Fruit fly (Drosophila melanogaster) whole organism, wandering third instar larva: Measurements from ENCODE around the gene CG13920.
A peak's percentile ranks its signal among the peaks of the same experiment; 100 is the strongest.

ENCODE experiments used
- Abd-B ChIP-seq: fragments of >200 bp; optimal IDR thresholded peaks from 2 replicates; lab custom pipeline; 2017; ENCODE audit warnings: missing biosample characterization, missing genetic modification characterization
- CG32264 ChIP-seq: fragments of 200-800 bp; sonication (Bioruptor generic); optimal IDR thresholded peaks from 2 replicates; lab custom pipeline; 2016; ENCODE audit warnings: missing biosample characterization, missing genetic modification characterization
- CG9705 ChIP-seq: fragments of 200-800 bp; sonication (Bioruptor generic); optimal IDR thresholded peaks from 2 replicates; lab custom pipeline; 2018; ENCODE audit warnings: missing biosample characterization, mild to moderate bottlenecking, missing genetic modification characterization
- CrebA ChIP-seq: fragments of 200-800 bp; sonication (Bioruptor generic); optimal IDR thresholded peaks from 2 replicates; lab custom pipeline; 2016; ENCODE audit warnings: missing biosample characterization, mild to moderate bottlenecking, missing genetic modification characterization, borderline replicate concordance
- Dif ChIP-seq: fragments of 200-275, 200-300 bp; sonication (Bioruptor generic); optimal IDR thresholded peaks from 2 replicates; lab custom pipeline; 2018; ENCODE audit warnings: missing biosample characterization, missing genetic modification characterization; ENCODE audit not compliant: partially characterized antibody
- GATAd ChIP-seq: sonication (Bioruptor generic); optimal IDR thresholded peaks from 2 replicates; lab custom pipeline; 2016; ENCODE audit warnings: missing biosample characterization, missing genetic modification characterization
- HLH106 ChIP-seq: fragments of 200-800 bp; optimal IDR thresholded peaks from 3 replicates; lab custom pipeline; 2019; ENCODE audit warnings: missing biosample characterization, mild to moderate bottlenecking, missing genetic modification characterization, moderate library complexity
- Hnf4 ChIP-seq: fragments of 200-800 bp; sonication (Bioruptor generic); optimal IDR thresholded peaks from 2 replicates; lab custom pipeline; 2016; ENCODE audit warnings: missing biosample characterization, mild to moderate bottlenecking, missing genetic modification characterization
- Hr78 ChIP-seq: fragments of >200 bp; optimal IDR thresholded peaks from 2 replicates; lab custom pipeline; 2017; ENCODE audit warnings: missing biosample characterization, missing genetic modification characterization
- Hr83 ChIP-seq: fragments of 200-300 bp; sonication (Bioruptor generic); optimal IDR thresholded peaks from 2 replicates; lab custom pipeline; 2016; ENCODE audit warnings: missing biosample characterization, mild to moderate bottlenecking, missing genetic modification characterization, moderate library complexity; ENCODE audit not compliant: poor library complexity, severe bottlenecking
- Jra ChIP-seq: sonication (Bioruptor generic); optimal IDR thresholded peaks from 2 replicates; lab custom pipeline; 2016; ENCODE audit warnings: missing biosample characterization, missing genetic modification characterization
- Mio ChIP-seq: sonication (Bioruptor generic); optimal IDR thresholded peaks from 2 replicates; lab custom pipeline; 2016; ENCODE audit warnings: missing biosample characterization, missing genetic modification characterization
- Myc ChIP-seq: fragments of >200 bp; optimal IDR thresholded peaks from 2 replicates; lab custom pipeline; 2017
- N ChIP-seq: fragments of >200 bp; optimal IDR thresholded peaks from 2 replicates; lab custom pipeline; 2018; ENCODE audit warnings: missing biosample characterization, missing external identifiers, missing genetic modification characterization
- OdsH ChIP-seq: fragments of 200-800 bp; sonication (Bioruptor generic); optimal IDR thresholded peaks from 2 replicates; lab custom pipeline; 2016; ENCODE audit warnings: missing biosample characterization, mild to moderate bottlenecking, missing genetic modification characterization
- Rel ChIP-seq, 2 experiments: fragments of 200-800 bp; sonication (Bioruptor generic) in 1 of 2; optimal IDR thresholded peaks; 2 replicates in 1 of 2; 3 replicates in 1 of 2; lab custom pipeline; 2016 to 2019; ENCODE audit warnings: mild to moderate bottlenecking in 2 of 2, missing biosample characterization in 2 of 2, missing genetic modification characterization in 2 of 2, moderate library complexity in 1 of 2
- Vsx2 ChIP-seq: fragments of 200-300, 225-300 bp; sonication (Bioruptor generic); optimal IDR thresholded peaks from 2 replicates; lab custom pipeline; 2018; ENCODE audit warnings: missing biosample characterization, missing genetic modification characterization; ENCODE audit not compliant: partially characterized antibody
- brk ChIP-seq: fragments of 200-800 bp; sonication (Bioruptor generic); optimal IDR thresholded peaks from 2 replicates; lab custom pipeline; 2016; ENCODE audit warnings: missing biosample characterization, mild to moderate bottlenecking, missing genetic modification characterization
- dl ChIP-seq, 2 experiments: fragments of 175-275, 200-275 bp in 1 of 2; fragments of 200-275 bp in 1 of 2; sonication (Bioruptor generic); optimal IDR thresholded peaks; lab custom pipeline; 2018; ENCODE audit warnings: mild to moderate bottlenecking in 2 of 2, missing biosample characterization in 2 of 2, missing genetic modification characterization in 2 of 2, moderate library complexity in 2 of 2; ENCODE audit not compliant: partially characterized antibody in 2 of 2, insufficient read depth in 1 of 2
- dmrt93B ChIP-seq: fragments of 200-800 bp; sonication (Bioruptor generic); optimal IDR thresholded peaks from 2 replicates; lab custom pipeline; 2018; ENCODE audit warnings: missing biosample characterization, mild to moderate bottlenecking, missing genetic modification characterization
- dsf ChIP-seq: sonication (Bioruptor generic); optimal IDR thresholded peaks from 2 replicates; lab custom pipeline; 2016; ENCODE audit warnings: missing biosample characterization, missing genetic modification characterization, borderline replicate concordance
- ey ChIP-seq: fragments of 200-800 bp; sonication (Bioruptor generic); optimal IDR thresholded peaks from 2 replicates; lab custom pipeline; 2016; ENCODE audit warnings: missing biosample characterization, missing genetic modification characterization
- foxo ChIP-seq, 2 experiments: fragments of 200-800 bp; sonication (Bioruptor generic); optimal IDR thresholded peaks; 2 replicates in 1 of 2; 3 replicates in 1 of 2; lab custom pipeline; 2016 to 2017; ENCODE audit warnings: missing biosample characterization in 2 of 2, missing genetic modification characterization in 2 of 2
- fru ChIP-seq: fragments of 200-800 bp; sonication (Bioruptor generic); optimal IDR thresholded peaks from 3 replicates; lab custom pipeline; 2016; ENCODE audit warnings: missing biosample characterization, mild to moderate bottlenecking, missing genetic modification characterization
- h ChIP-seq: fragments of 200-800 bp; sonication (Bioruptor generic); optimal IDR thresholded peaks from 3 replicates; lab custom pipeline; 2016; ENCODE audit warnings: missing biosample characterization, mild to moderate bottlenecking, missing genetic modification characterization
- jim ChIP-seq: fragments of 175-275, 200-325 bp; sonication (Bioruptor generic); optimal IDR thresholded peaks from 2 replicates; lab custom pipeline; 2016; ENCODE audit warnings: missing biosample characterization, mild to moderate bottlenecking, missing genetic modification characterization
- lola ChIP-seq: fragments of >200 bp; optimal IDR thresholded peaks from 2 replicates; lab custom pipeline; 2017; ENCODE audit warnings: missing biosample characterization, missing genetic modification characterization
- pan ChIP-seq: fragments of >200 bp; optimal IDR thresholded peaks from 2 replicates; lab custom pipeline; 2017
- psq ChIP-seq: fragments of 200-800 bp; sonication (Bioruptor generic); optimal IDR thresholded peaks from 3 replicates; lab custom pipeline; 2017; ENCODE audit warnings: missing biosample characterization, mild to moderate bottlenecking, missing genetic modification characterization, moderate library complexity
- rgr ChIP-seq: fragments of 200-800 bp; sonication (Bioruptor generic); optimal IDR thresholded peaks from 3 replicates; lab custom pipeline; 2016; ENCODE audit warnings: missing biosample characterization, mild to moderate bottlenecking, missing genetic modification characterization
- sage ChIP-seq: fragments of 200-800 bp; sonication (Bioruptor generic); optimal IDR thresholded peaks from 2 replicates; lab custom pipeline; 2016; ENCODE audit warnings: missing biosample characterization, mild to moderate bottlenecking, missing genetic modification characterization
- tai ChIP-seq: sonication (Bioruptor generic); optimal IDR thresholded peaks from 2 replicates; lab custom pipeline; 2016; ENCODE audit warnings: missing biosample characterization, missing genetic modification characterization
- usp ChIP-seq: fragments of >200 bp; optimal IDR thresholded peaks from 2 replicates; lab custom pipeline; 2017; ENCODE audit warnings: missing biosample characterization, missing genetic modification characterization
- woc ChIP-seq: sonication (Bioruptor generic); optimal IDR thresholded peaks from 2 replicates; lab custom pipeline; 2016; ENCODE audit warnings: missing biosample characterization, mild to moderate bottlenecking, missing genetic modification characterization

Gene CG13920

dm6 chr3L:1663531-1663930 is 14.8 kb downstream of the CG13920 start:
- TF ChIP-seq Dif (GFP tag; lab: Kevin White, UChicago): peak; percentile 31
- no peak for TF ChIP-seq HLH106 (tag; lab: Kevin White, UChicago)
- TF ChIP-seq ey (GFP tag; lab: Kevin White, UChicago): no peak
- no peak for TF ChIP-seq h
- TF ChIP-seq brk (GFP tag; lab: Kevin White, UChicago): no peak
- TF ChIP-seq Hr83 (GFP tag; lab: Kevin White, UChicago): no peak
- no peak for TF ChIP-seq Mio (GFP tag; lab: Kevin White, UChicago)
- TF ChIP-seq Jra (GFP tag; lab: Kevin White, UChicago): no peak

- no peak for TF ChIP-seq sage
- no peak for TF ChIP-seq Hnf4 (GFP tag; lab: Kevin White, UChicago)
- TF ChIP-seq Hr78: no peak
- TF ChIP-seq Hr83 (GFP tag; lab: Kevin White, UChicago): no peak
- TF ChIP-seq jim (GFP tag; lab: Kevin White, UChicago): no peak
- no peak for TF ChIP-seq tai (GFP tag; lab: Kevin White, UChicago)
- TF ChIP-seq HLH106 (tag; lab: Kevin White, UChicago): no peak
- no peak for TF ChIP-seq woc
- no peak for TF ChIP-seq foxo (GFP tag; optimal IDR thresholded peaks at IDR 0.05; lab: Kevin White, UChicago)
- no peak for TF ChIP-seq GATAd (GFP tag; lab: Kevin White, UChicago)
- TF ChIP-seq CG9705 (GFP tag; lab: Kevin White, UChicago): no peak
- TF ChIP-seq fru (GFP tag; lab: Kevin White, UChicago): no peak
Observed at dm6 chr3L:1664205-1664604, 15.5 kb downstream of the CG13920 start.

dm6 chr3L:1664876-1665275 is 16.1 kb downstream of the CG13920 start, which contains the start of the genes Srrm234 and CG7974:
TSS of gene Srrm234 (minus strand) at chr3L:1665064.
TSS of gene CG7974 (plus strand) at chr3L:1665138.
- peak; percentile 1 for TF ChIP-seq sage
- no peak for TF ChIP-seq Dif (GFP tag; lab: Kevin White, UChicago)
- TF ChIP-seq Mio (GFP tag; lab: Kevin White, UChicago): no peak
- no peak for TF ChIP-seq GATAd (GFP tag; lab: Kevin White, UChicago)
- TF ChIP-seq CG32264: no peak
- no peak for TF ChIP-seq Rel (GFP tag; optimal IDR thresholded peaks at IDR 0.05; lab: Kevin White, UChicago)
- no peak for TF ChIP-seq Rel (tag; optimal IDR thresholded peaks at IDR 0.05; lab: Kevin White, UChicago)
- TF ChIP-seq Vsx2: no peak

- TF ChIP-seq sage (no peak), dsf (GFP tag; lab: Kevin White, UChicago) (no peak), dl (GFP tag; optimal IDR thresholded peaks at IDR 0.05; lab: Kevin White, UChicago; ENCODE audit: insufficient read depth in 1 of 2, partially characterized antibody in 2 of 2) (no peak), tai (GFP tag; lab: Kevin White, UChicago) (no peak), h (no peak), CrebA (GFP tag; lab: Kevin White, UChicago) (no peak), psq (GFP tag; lab: Kevin White, UChicago) (no peak), CG9705 (GFP tag; lab: Kevin White, UChicago) (no peak), GATAd (GFP tag; lab: Kevin White, UChicago) (no peak)
Observed at dm6 chr3L:1665544-1665943, 16.8 kb downstream of the CG13920 start.

dm6 chr3L:1667423-1667822 is 18.7 kb downstream of the CG13920 start:
- TF ChIP-seq psq (GFP tag; lab: Kevin White, UChicago): no peak
- TF ChIP-seq CG9705 (GFP tag; lab: Kevin White, UChicago): no peak
- TF ChIP-seq usp (GFP tag; lab: Kevin White, UChicago): no peak

- no peak for TF ChIP-seq Hr78
- TF ChIP-seq sage: peak; percentile 6
- no peak for TF ChIP-seq Abd-B (GFP tag; lab: Kevin White, UChicago)
- TF ChIP-seq dmrt93B (GFP tag; lab: Kevin White, UChicago): peak; percentile 96
- TF ChIP-seq pan (lab: Kevin White, UChicago): no peak
- TF ChIP-seq HLH106 (tag; lab: Kevin White, UChicago): peak; percentile 89
- peak; percentile 81 for TF ChIP-seq ey (GFP tag; lab: Kevin White, UChicago)
- no peak for TF ChIP-seq N
- no peak for TF ChIP-seq Hnf4 (GFP tag; lab: Kevin White, UChicago)
- TF ChIP-seq Myc: peak; percentile 8
- TF ChIP-seq lola (GFP tag; lab: Kevin White, UChicago): no peak
- peak; percentile 97 for TF ChIP-seq Hr83 (GFP tag; lab: Kevin White, UChicago)
- TF ChIP-seq tai (GFP tag; lab: Kevin White, UChicago): no peak
- TF ChIP-seq fru (GFP tag; lab: Kevin White, UChicago): peak; percentile 89
- TF ChIP-seq OdsH (GFP tag; lab: Kevin White, UChicago): peak; percentile 88
- TF ChIP-seq Jra (GFP tag; lab: Kevin White, UChicago): peak; percentile 56
- TF ChIP-seq GATAd (GFP tag; lab: Kevin White, UChicago): peak; percentile 48
- no peak for TF ChIP-seq Rel (GFP tag; optimal IDR thresholded peaks at IDR 0.05; lab: Kevin White, UChicago)
- peak; percentile 70 for TF ChIP-seq Rel (tag; optimal IDR thresholded peaks at IDR 0.05; lab: Kevin White, UChicago)
- peak; percentile 93 for TF ChIP-seq Vsx2
- peak; percentile 84 for TF ChIP-seq psq (GFP tag; lab: Kevin White, UChicago)
- TF ChIP-seq h: peak; percentile 92
- TF ChIP-seq CG9705 (GFP tag; lab: Kevin White, UChicago): peak; percentile 94
- TF ChIP-seq usp (GFP tag; lab: Kevin White, UChicago): no peak
- peak in 1 of 2 experiments; percentile 91 for TF ChIP-seq foxo (GFP tag; optimal IDR thresholded peaks at IDR 0.05; lab: Kevin White, UChicago)
- peak; percentile 77 for TF ChIP-seq CG32264
- TF ChIP-seq woc: peak; percentile 32
- TF ChIP-seq rgr: peak; percentile 96
- TF ChIP-seq CrebA (GFP tag; lab: Kevin White, UChicago): no peak
Observed at dm6 chr3L:1668504-1668903, 19.8 kb downstream of the CG13920 start, which contains the start of gene RpL23A. TSS of gene RpL23A (minus strand) at chr3L:1668654.
